Worm (Caenorhabditis elegans) whole organism, young adult: ENCODE measurements around the gene F47D12.3.

Experiments used
- B0019.2 ChIP-seq: fragments of 200-800 bp; sonication (Bioruptor generic); conservative IDR thresholded peaks from 2 replicates; pipeline ENCODE4 v1.3.6; 2022; ENCODE audit warnings: missing genetic modification reagents, missing genetic modification characterization, missing compliant biosample characterization
- B0035.1 ChIP-seq: sonication (generic microtip); optimal IDR thresholded peaks from 2 replicates; lab custom pipeline; 2016; ENCODE audit warnings: missing genetic modification characterization, mild to moderate bottlenecking, missing compliant biosample characterization, missing genotype, missing genetic modification reagents
- F49E8.2 ChIP-seq: sonication (generic microtip); optimal IDR thresholded peaks from 3 replicates; lab custom pipeline; 2017; ENCODE audit warnings: missing genetic modification characterization, mild to moderate bottlenecking, missing compliant biosample characterization, antibody characterized with exemption, moderate library complexity; ENCODE audit not compliant: insufficient read depth
- F52B5.7 ChIP-seq: sonication (generic microtip); optimal IDR thresholded peaks from 2 replicates; lab custom pipeline; 2016; ENCODE audit warnings: mild to moderate bottlenecking, missing genetic modification characterization, missing compliant biosample characterization
- F55B11.4 ChIP-seq: sonication (generic microtip); optimal IDR thresholded peaks from 2 replicates; lab custom pipeline; 2016; ENCODE audit warnings: missing compliant biosample characterization, missing genetic modification characterization, borderline replicate concordance; ENCODE audit not compliant: insufficient read depth
- T07F8.4 ChIP-seq: sonication (generic microtip); optimal IDR thresholded peaks from 2 replicates; lab custom pipeline; 2016; ENCODE audit warnings: mild to moderate bottlenecking, missing genetic modification characterization, moderate library complexity, missing compliant biosample characterization
- Y53G8AR.9 ChIP-seq: fragments of 200-800 bp; sonication (Bioruptor generic); conservative IDR thresholded peaks from 2 replicates; pipeline ENCODE4 v1.3.6; 2022; ENCODE audit warnings: missing genetic modification reagents, missing genetic modification characterization, missing compliant biosample characterization
- Y56A3A.18 ChIP-seq: fragments of 200-800 bp; sonication (Bioruptor generic); IDR thresholded peaks from 2 replicates; pipeline ENCODE4 v1.3.6; 2022; ENCODE audit warnings: missing genetic modification reagents, missing genetic modification characterization, missing compliant biosample characterization
- Y67H2A.10 ChIP-seq: fragments of 200-800 bp; sonication (Bioruptor generic); conservative IDR thresholded peaks from 2 replicates; pipeline ENCODE4 v1.3.6; 2022; ENCODE audit warnings: missing genetic modification reagents, missing genetic modification characterization, missing compliant biosample characterization
- Y79H2A.3 ChIP-seq: fragments of 200-800 bp; sonication (Bioruptor generic); conservative IDR thresholded peaks from 2 replicates; pipeline ENCODE4 v1.3.6; 2022; ENCODE audit warnings: missing genetic modification reagents, missing genetic modification characterization, missing compliant biosample characterization
- ZK185.1 ChIP-seq: sonication (generic microtip); optimal IDR thresholded peaks from 2 replicates; lab custom pipeline; 2016; ENCODE audit warnings: mild to moderate bottlenecking, missing genetic modification characterization, missing compliant biosample characterization; ENCODE audit not compliant: poor library complexity, severe bottlenecking
- attf-5 ChIP-seq: fragments of 200-800 bp; sonication (Bioruptor generic); optimal IDR thresholded peaks from 2 replicates; lab custom pipeline; 2018; ENCODE audit warnings: mild to moderate bottlenecking, missing genetic modification characterization, missing compliant biosample characterization
- ccch-3 ChIP-seq: fragments of 200-800 bp; sonication (Bioruptor generic); optimal IDR thresholded peaks from 2 replicates; lab custom pipeline; 2018; ENCODE audit warnings: mild to moderate bottlenecking, missing genetic modification characterization, missing compliant biosample characterization
- cebp-1 ChIP-seq, 2 experiments: fragments of 200-800 bp in 1 of 2; sonication (Bioruptor generic) in 1 of 2; sonication (generic microtip) in 1 of 2; IDR thresholded peaks in 1 of 2; optimal IDR thresholded peaks in 1 of 2; 2 replicates each; pipeline versions ENCODE4 v1.3.6 to Lab custom; 2017 to 2022; ENCODE audit warnings: missing compliant biosample characterization in 2 of 2, missing genetic modification characterization in 2 of 2, mild to moderate bottlenecking in 1 of 2, missing genetic modification reagents in 1 of 2, moderate library complexity in 1 of 2
- ceh-100 ChIP-seq: fragments of 200-800 bp; sonication (Bioruptor generic); IDR thresholded peaks from 2 replicates; pipeline ENCODE4 v1.3.6; 2022; ENCODE audit warnings: missing genetic modification reagents, missing genetic modification characterization, missing compliant biosample characterization
- ceh-40 ChIP-seq: fragments of 200-800 bp; sonication (Bioruptor generic); IDR thresholded peaks from 2 replicates; pipeline ENCODE4 v1.3.6; 2022; ENCODE audit warnings: missing genetic modification characterization, missing compliant biosample characterization
- ceh-91 ChIP-seq: fragments of 200-800 bp; sonication (Bioruptor generic); IDR thresholded peaks from 2 replicates; pipeline ENCODE4 v1.3.6; 2022; ENCODE audit warnings: missing genetic modification reagents, missing genetic modification characterization, missing compliant biosample characterization
- dpff-1 ChIP-seq: sonication (generic microtip); optimal IDR thresholded peaks from 2 replicates; lab custom pipeline; 2017; ENCODE audit warnings: mild to moderate bottlenecking, missing genetic modification characterization, missing compliant biosample characterization
- efl-1 ChIP-seq: fragments of 150-350 bp; optimal IDR thresholded peaks from 2 replicates; lab custom pipeline; 2014; ENCODE audit warnings: missing biosample characterization, missing genetic modification reagents, missing genetic modification characterization
- ekl-4 ChIP-seq: fragments of 200-800 bp; sonication (Bioruptor generic); IDR thresholded peaks from 2 replicates; pipeline ENCODE4 v1.3.6; 2022; ENCODE audit warnings: missing genetic modification reagents, missing genetic modification characterization, missing compliant biosample characterization
- hlh-12 ChIP-seq: sonication (generic microtip); optimal IDR thresholded peaks from 2 replicates; lab custom pipeline; 2016; ENCODE audit warnings: missing genetic modification characterization, missing compliant biosample characterization
- hlh-26 ChIP-seq: fragments of 200-800 bp; sonication (Bioruptor generic); conservative IDR thresholded peaks from 2 replicates; pipeline ENCODE4 v1.3.6; 2022; ENCODE audit warnings: missing genetic modification reagents, missing genetic modification characterization, missing compliant biosample characterization
- hmg-1.2 ChIP-seq: fragments of 200-800 bp; sonication (Bioruptor generic); IDR thresholded peaks from 2 replicates; pipeline ENCODE4 v1.3.6; 2022; ENCODE audit warnings: missing genetic modification reagents, missing genetic modification characterization, missing compliant biosample characterization
- lag-1 ChIP-seq: fragments of 200-800 bp; sonication (Bioruptor generic); IDR thresholded peaks from 2 replicates; pipeline ENCODE4 v1.3.6; 2022; ENCODE audit warnings: missing genetic modification reagents, missing genetic modification characterization, missing compliant biosample characterization
- let-526 ChIP-seq: fragments of 200-800 bp; sonication (Bioruptor generic); IDR thresholded peaks from 2 replicates; pipeline ENCODE4 v1.3.6; 2022; ENCODE audit warnings: missing genetic modification reagents, missing genetic modification characterization, missing compliant biosample characterization
- lin-35 ChIP-seq, 3 experiments: fragments of 150-350 bp in 2 of 3; sonication (generic microtip) in 1 of 3; optimal IDR thresholded peaks; 2 replicates each; lab custom pipeline; 2014 to 2018; ENCODE audit warnings: missing biosample characterization in 3 of 3, missing genetic modification characterization in 3 of 3, missing genetic modification reagents in 3 of 3
- lin-40 ChIP-seq: sonication (generic microtip); optimal IDR thresholded peaks from 2 replicates; lab custom pipeline; 2016; ENCODE audit warnings: missing genetic modification characterization, mild to moderate bottlenecking, missing compliant biosample characterization, missing genotype, missing genetic modification reagents
- lin-54 ChIP-seq: fragments of 200-800 bp; sonication (Bioruptor generic); optimal IDR thresholded peaks from 2 replicates; lab custom pipeline; 2018; ENCODE audit warnings: mild to moderate bottlenecking, missing genetic modification characterization, missing compliant biosample characterization
- lir-1 ChIP-seq: fragments of 200-800 bp; sonication (Bioruptor generic); conservative IDR thresholded peaks from 2 replicates; pipeline ENCODE4 v1.3.6; 2022; ENCODE audit warnings: missing genetic modification reagents, missing genetic modification characterization, missing compliant biosample characterization
- madf-10 ChIP-seq: sonication (generic microtip); optimal IDR thresholded peaks from 2 replicates; lab custom pipeline; 2016; ENCODE audit warnings: mild to moderate bottlenecking, missing genetic modification characterization, missing compliant biosample characterization
- madf-3 ChIP-seq: fragments of 200-800 bp; sonication (Bioruptor generic); IDR thresholded peaks from 2 replicates; pipeline ENCODE4 v1.3.6; 2022; ENCODE audit warnings: missing genetic modification reagents, missing genetic modification characterization, missing compliant biosample characterization
- madf-8 ChIP-seq: fragments of 200-800 bp; sonication (Bioruptor generic); conservative IDR thresholded peaks from 2 replicates; pipeline ENCODE4 v1.3.6; 2022; ENCODE audit warnings: missing genetic modification reagents, missing genetic modification characterization, missing compliant biosample characterization
- mes-4 ChIP-seq: sonication (generic microtip); optimal IDR thresholded peaks from 2 replicates; lab custom pipeline; 2016; ENCODE audit warnings: missing genotype, missing genetic modification characterization, missing compliant biosample characterization
- mxl-1 ChIP-seq: sonication (generic microtip); optimal IDR thresholded peaks from 2 replicates; lab custom pipeline; 2016; ENCODE audit warnings: missing genetic modification characterization, missing compliant biosample characterization
- nfya-1 ChIP-seq: sonication (generic microtip); optimal IDR thresholded peaks from 2 replicates; lab custom pipeline; 2017; ENCODE audit warnings: antibody characterized with exemption, missing compliant biosample characterization, missing genetic modification characterization, borderline replicate concordance; ENCODE audit not compliant: insufficient read depth
- nfyb-1 ChIP-seq: fragments of 200-800 bp; sonication (Bioruptor generic); IDR thresholded peaks from 2 replicates; pipeline ENCODE4 v1.3.6; 2022; ENCODE audit warnings: missing genetic modification reagents, missing genetic modification characterization, missing compliant biosample characterization
- nhr-179 ChIP-seq: sonication (generic microtip); optimal IDR thresholded peaks from 2 replicates; lab custom pipeline; 2016; ENCODE audit warnings: mild to moderate bottlenecking, missing genetic modification characterization, missing compliant biosample characterization
- nhr-27 ChIP-seq: fragments of 200-800 bp; sonication (Bioruptor generic); optimal IDR thresholded peaks from 2 replicates; lab custom pipeline; 2018; ENCODE audit warnings: mild to moderate bottlenecking, missing genetic modification characterization, moderate library complexity, missing compliant biosample characterization
- nhr-80 ChIP-seq: sonication (generic microtip); optimal IDR thresholded peaks from 2 replicates; lab custom pipeline; 2016; ENCODE audit warnings: missing genetic modification characterization, missing compliant biosample characterization
- nhr-90 ChIP-seq: sonication (generic microtip); optimal IDR thresholded peaks from 2 replicates; lab custom pipeline; 2016; ENCODE audit warnings: missing genotype, mild to moderate bottlenecking, missing genetic modification characterization, missing compliant biosample characterization
- snpc-1.1 ChIP-seq: sonication (generic microtip); optimal IDR thresholded peaks from 2 replicates; lab custom pipeline; 2017; ENCODE audit warnings: missing genetic modification characterization, mild to moderate bottlenecking, missing compliant biosample characterization, antibody characterized with exemption, moderate library complexity, missing genotype, missing genetic modification reagents; ENCODE audit not compliant: insufficient read depth
- somi-1 ChIP-seq: fragments of 200-800 bp; sonication (Bioruptor generic); optimal IDR thresholded peaks from 2 replicates; lab custom pipeline; 2018; ENCODE audit warnings: mild to moderate bottlenecking, missing genetic modification characterization, missing compliant biosample characterization
- tbp1 ChIP-seq: fragments of 200-800 bp; sonication (Bioruptor generic); optimal IDR thresholded peaks from 2 replicates; lab custom pipeline; 2018; ENCODE audit warnings: mild to moderate bottlenecking, missing genetic modification characterization, missing compliant biosample characterization
- tbx-9 ChIP-seq: sonication (generic microtip); optimal IDR thresholded peaks from 2 replicates; lab custom pipeline; 2016; ENCODE audit warnings: borderline replicate concordance, missing genetic modification characterization, inconsistent platforms, missing compliant biosample characterization
- unc-62 ChIP-seq: fragments of 150-350 bp; optimal IDR thresholded peaks from 2 replicates; lab custom pipeline; 2014; ENCODE audit warnings: missing biosample characterization, missing genetic modification reagents, missing genetic modification characterization
- ztf-26 ChIP-seq: sonication (generic microtip); optimal IDR thresholded peaks from 2 replicates; lab custom pipeline; 2017; ENCODE audit warnings: missing genetic modification characterization, missing compliant biosample characterization
- ztf-28 ChIP-seq: fragments of 200-800 bp; sonication (Bioruptor generic); IDR thresholded peaks from 2 replicates; pipeline ENCODE4 v1.3.6; 2022; ENCODE audit warnings: missing genetic modification reagents, missing genetic modification characterization, missing compliant biosample characterization

Gene F47D12.3

DNA sequence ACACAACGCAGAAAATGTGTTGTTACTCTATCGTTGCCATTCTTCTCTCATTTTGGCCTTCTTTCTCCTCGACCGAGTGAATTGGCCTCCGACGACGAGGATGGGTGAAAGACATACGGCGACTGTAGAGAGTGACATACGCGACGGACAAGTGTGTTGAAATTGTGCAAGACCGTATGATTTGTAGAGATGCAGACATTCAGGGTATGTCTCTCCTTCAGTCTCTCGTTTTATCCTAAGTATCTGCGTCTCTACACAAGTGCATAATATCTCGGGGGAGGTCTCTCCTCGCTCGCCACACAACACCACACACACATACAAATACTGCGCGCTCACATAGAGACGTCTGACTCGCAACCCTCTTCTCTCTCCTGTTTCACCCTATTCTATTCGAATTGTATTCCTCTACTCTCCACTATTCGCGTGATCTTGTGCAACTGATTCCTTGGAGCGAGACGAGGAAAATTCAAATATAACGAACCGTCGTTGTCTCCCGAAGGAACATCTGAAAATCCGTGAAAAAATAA is 18.1 kb upstream of the F47D12.3 start, which contains the start of gene hmg-1.2 (continued):
- no peak for TF ChIP-seq mxl-1 (tag; lab: Kevin White, UChicago)
- TF ChIP-seq ccch-3 (GFP tag; lab: Kevin White, UChicago): no peak
- TF ChIP-seq Y67H2A.10 (GFP tag; lab: Robert Waterston, UW): no peak
- peak; percentile 69 for TF ChIP-seq ztf-26
- no peak for TF ChIP-seq efl-1 (GFP tag; lab: Kevin White, UChicago)
- TF ChIP-seq ekl-4 (GFP tag; lab: Robert Waterston, UW): no peak; the same call in 1 of the 2 replicates
- TF ChIP-seq nhr-80 (tag; lab: Kevin White, UChicago): peak; percentile 74
- TF ChIP-seq nhr-179 (tag; lab: Kevin White, UChicago): no peak
- TF ChIP-seq ZK185.1 (tag; lab: Kevin White, UChicago): peak; percentile 76
- TF ChIP-seq ceh-91 (GFP tag; lab: Robert Waterston, UW): no peak
- TF ChIP-seq nhr-27 (tag; lab: Kevin White, UChicago): no peak
- TF ChIP-seq nfyb-1 (GFP tag; lab: Robert Waterston, UW): peak; percentile 86
- no peak for TF ChIP-seq ceh-40 (GFP tag; lab: Robert Waterston, UW)
- TF ChIP-seq lir-1 (GFP tag; lab: Robert Waterston, UW): no peak
- no peak for TF ChIP-seq ceh-100 (GFP tag; lab: Robert Waterston, UW)
- TF ChIP-seq somi-1 (GFP tag; lab: Kevin White, UChicago): peak; percentile 47
- no peak for TF ChIP-seq hlh-26 (GFP tag; lab: Robert Waterston, UW)
- no peak for TF ChIP-seq snpc-1.1
- TF ChIP-seq T07F8.4 (tag; lab: Kevin White, UChicago): no peak
- TF ChIP-seq ztf-28: no peak
- no peak for TF ChIP-seq nfya-1 (tag; lab: Kevin White, UChicago)
- no peak for TF ChIP-seq mes-4 (tag; lab: Kevin White, UChicago)
- TF ChIP-seq madf-8 (GFP tag; lab: Robert Waterston, UW): no peak
- no peak for TF ChIP-seq Y79H2A.3 (GFP tag; lab: Robert Waterston, UW)
- TF ChIP-seq lin-35 (GFP tag; optimal IDR thresholded peaks at IDR 0.05; lab: Kevin White, UChicago): peak in 1 of 3 experiments; percentile 42
- TF ChIP-seq F55B11.4 (tag; lab: Kevin White, UChicago): no peak
- TF ChIP-seq nhr-90 (tag; lab: Kevin White, UChicago): peak; percentile 49
- no peak for TF ChIP-seq B0035.1
- TF ChIP-seq attf-5 (GFP tag; lab: Kevin White, UChicago): peak; percentile 62
- TF ChIP-seq Y53G8AR.9 (GFP tag; lab: Robert Waterston, UW): no peak
- TF ChIP-seq tbx-9 (tag; lab: Kevin White, UChicago): no peak
- peak; percentile 65 for TF ChIP-seq madf-10 (tag; lab: Kevin White, UChicago)
- no peak for TF ChIP-seq hlh-12 (tag; lab: Kevin White, UChicago)
- TF ChIP-seq cebp-1 (GFP tag; IDR thresholded peaks at IDR 0.05; lab: Robert Waterston, UW): peak; percentile 74
- TF ChIP-seq cebp-1 (tag; optimal IDR thresholded peaks at IDR 0.05; lab: Kevin White, UChicago): peak; percentile 94
- TF ChIP-seq hmg-1.2 (GFP tag; lab: Robert Waterston, UW): peak; percentile 99
- no peak for TF ChIP-seq dpff-1 (tag; lab: Kevin White, UChicago)
- TF ChIP-seq F52B5.7: no peak
- TF ChIP-seq lin-40 (tag; lab: Kevin White, UChicago): peak; percentile 85
- TF ChIP-seq B0019.2 (GFP tag; lab: Robert Waterston, UW): no peak
- no peak for TF ChIP-seq let-526
- no peak for TF ChIP-seq lag-1 (GFP tag; lab: Robert Waterston, UW)
- no peak for TF ChIP-seq Y56A3A.18
- peak; percentile 36 for TF ChIP-seq tbp1 (GFP tag; lab: Kevin White, UChicago)
- peak; percentile 39 for TF ChIP-seq lin-54 (GFP tag; lab: Kevin White, UChicago)
- peak; percentile 83 for TF ChIP-seq unc-62 (GFP tag; lab: Kevin White, UChicago)
- no peak for TF ChIP-seq F49E8.2 (tag; lab: Kevin White, UChicago)
- no peak for TF ChIP-seq madf-3 (GFP tag; lab: Robert Waterston, UW)
